Worm (Caenorhabditis elegans) whole organism, L1 larva: Measurements from ENCODE around the gene hrg-1.
A peak's percentile ranks its signal among the peaks of the same experiment; 100 is the strongest.

Source experiments
- C04F5.9 ChIP-seq: sonication (generic microtip); optimal IDR thresholded peaks from 2 replicates; lab custom pipeline; 2016; ENCODE audit warnings: missing genetic modification characterization, missing compliant biosample characterization
- C34B4.2 ChIP-seq: sonication (generic microtip); optimal IDR thresholded peaks from 2 replicates; lab custom pipeline; 2017; ENCODE audit warnings: mild to moderate bottlenecking, missing genetic modification characterization, missing compliant biosample characterization
- F16B12.6 ChIP-seq: fragments of 150-350 bp; optimal IDR thresholded peaks from 2 replicates; lab custom pipeline; 2014; ENCODE audit warnings: missing biosample characterization, missing genetic modification characterization
- alr-1 ChIP-seq: fragments of 200-800 bp; sonication (Bioruptor generic); optimal IDR thresholded peaks from 2 replicates; lab custom pipeline; 2018; ENCODE audit warnings: borderline replicate concordance, mild to moderate bottlenecking, missing genetic modification characterization, missing compliant biosample characterization
- aly-2 ChIP-seq: fragments of 150-350 bp; optimal IDR thresholded peaks from 2 replicates; lab custom pipeline; 2014; ENCODE audit warnings: missing biosample characterization, missing genetic modification characterization
- ama-1 ChIP-seq: fragments of 150-350 bp; optimal IDR thresholded peaks from 2 replicates; lab custom pipeline; 2014
- ceh-8 ChIP-seq: fragments of 200-800 bp; sonication (Bioruptor generic); optimal IDR thresholded peaks from 2 replicates; lab custom pipeline; 2018; ENCODE audit warnings: mild to moderate bottlenecking, missing genetic modification characterization, moderate library complexity, missing compliant biosample characterization
- ceh-88 ChIP-seq: fragments of 200-800 bp; sonication (Bioruptor generic); IDR thresholded peaks from 2 replicates; pipeline ENCODE4 v1.3.6; 2022; ENCODE audit warnings: missing genetic modification characterization, missing compliant biosample characterization
- ceh-90 ChIP-seq: sonication (generic microtip); optimal IDR thresholded peaks from 2 replicates; lab custom pipeline; 2016; ENCODE audit warnings: missing genetic modification characterization, missing compliant biosample characterization
- dpl-1 ChIP-seq, 3 experiments: fragments of 150-350 bp in 2 of 3; sonication (generic microtip) in 1 of 3; optimal IDR thresholded peaks; 2 replicates each; lab custom pipeline; 2014 to 2017; ENCODE audit warnings: missing biosample characterization in 3 of 3, missing genetic modification characterization in 3 of 3, missing genetic modification reagents in 3 of 3
- efl-1 ChIP-seq, 4 experiments: fragments of 150-350 bp; optimal IDR thresholded peaks in 3 of 4; peaks in 1 of 4; 1 replicate in 1 of 4; 2 replicates in 3 of 4; lab custom pipeline; 2014; ENCODE audit warnings: missing biosample characterization in 2 of 4, missing genetic modification characterization in 2 of 4, missing genetic modification reagents in 2 of 4
- egl-27 ChIP-seq, 2 experiments: fragments of 150-350 bp in 1 of 2; sonication (generic microtip); optimal IDR thresholded peaks; 3 replicates each; lab custom pipeline; 2017 to 2018; ENCODE audit warnings: missing biosample characterization in 2 of 2, missing genetic modification characterization in 2 of 2, missing genetic modification reagents in 2 of 2
- elt-2 ChIP-seq: sonication (generic microtip); optimal IDR thresholded peaks from 2 replicates; lab custom pipeline; 2016; ENCODE audit warnings: missing genetic modification characterization, mild to moderate bottlenecking, inconsistent platforms, missing compliant biosample characterization, missing genetic modification reagents
- ets-5 ChIP-seq: fragments of 200-800 bp; sonication (Bioruptor generic); IDR thresholded peaks from 2 replicates; pipeline ENCODE4 v1.3.6; 2022; ENCODE audit warnings: missing genetic modification characterization, missing compliant biosample characterization
- fkh-4 ChIP-seq: sonication (generic microtip); optimal IDR thresholded peaks from 2 replicates; lab custom pipeline; 2016; ENCODE audit warnings: missing compliant biosample characterization, missing genetic modification characterization, borderline replicate concordance
- fkh-8 ChIP-seq: sonication (generic microtip); optimal IDR thresholded peaks from 2 replicates; lab custom pipeline; 2016; ENCODE audit warnings: mild to moderate bottlenecking, missing genetic modification characterization, missing compliant biosample characterization
- grh-1 ChIP-seq: fragments of 200-800 bp; sonication (Bioruptor generic); IDR thresholded peaks from 2 replicates; pipeline ENCODE4 v1.3.6; 2022; ENCODE audit warnings: missing genetic modification reagents, missing genetic modification characterization, missing compliant biosample characterization
- hlh-17 ChIP-seq: fragments of 200-800 bp; sonication (Bioruptor generic); optimal IDR thresholded peaks from 2 replicates; lab custom pipeline; 2018; ENCODE audit warnings: missing genetic modification characterization, mild to moderate bottlenecking, missing compliant biosample characterization, moderate library complexity, borderline replicate concordance
- irx-1 ChIP-seq: sonication (generic microtip); optimal IDR thresholded peaks from 2 replicates; lab custom pipeline; 2016; ENCODE audit warnings: missing genetic modification characterization, missing compliant biosample characterization
- lin-13 ChIP-seq: fragments of 150-350 bp; optimal IDR thresholded peaks from 2 replicates; lab custom pipeline; 2014; ENCODE audit warnings: missing biosample characterization, missing genetic modification reagents, missing genetic modification characterization
- lin-14 ChIP-seq: fragments of 200-800 bp; sonication (Bioruptor generic); optimal IDR thresholded peaks from 2 replicates; lab custom pipeline; 2018; ENCODE audit warnings: mild to moderate bottlenecking, missing genetic modification characterization, moderate library complexity, missing compliant biosample characterization
- lin-15B ChIP-seq: fragments of 150-350 bp; sonication (generic microtip); optimal IDR thresholded peaks from 3 replicates; lab custom pipeline; 2014; ENCODE audit warnings: missing biosample characterization, missing genetic modification characterization
- lir-3 ChIP-seq: sonication (generic microtip); optimal IDR thresholded peaks from 2 replicates; lab custom pipeline; 2016; ENCODE audit warnings: mild to moderate bottlenecking, missing genetic modification characterization, moderate library complexity, missing compliant biosample characterization; ENCODE audit not compliant: poor library complexity
- mdl-1 ChIP-seq, 2 experiments: fragments of 150-350 bp; optimal IDR thresholded peaks; 2 replicates each; lab custom pipeline; 2014 to 2017; ENCODE audit warnings: missing biosample characterization in 2 of 2, missing genetic modification characterization in 2 of 2, inconsistent platforms in 1 of 2
- mef-2 ChIP-seq: fragments of 150-350 bp; optimal IDR thresholded peaks from 2 replicates; lab custom pipeline; 2014; ENCODE audit warnings: missing biosample characterization, missing genetic modification characterization
- mep-1 ChIP-seq: fragments of 150-350 bp; optimal IDR thresholded peaks from 2 replicates; lab custom pipeline; 2014; ENCODE audit warnings: missing biosample characterization, missing genetic modification characterization
- nhr-11 ChIP-seq: fragments of 150-350 bp; optimal IDR thresholded peaks from 2 replicates; lab custom pipeline; 2014; ENCODE audit warnings: missing biosample characterization, missing genetic modification characterization
- nhr-12 ChIP-seq: sonication (generic microtip); optimal IDR thresholded peaks from 2 replicates; lab custom pipeline; 2017; ENCODE audit warnings: missing biosample characterization, missing genetic modification characterization
- nhr-19 ChIP-seq: fragments of 200-800 bp; sonication (Bioruptor generic); conservative IDR thresholded peaks from 2 replicates; pipeline ENCODE4 v1.3.6; 2022; ENCODE audit warnings: missing genetic modification characterization, missing compliant biosample characterization
- nhr-20 ChIP-seq: sonication (generic microtip); optimal IDR thresholded peaks from 2 replicates; lab custom pipeline; 2016; ENCODE audit warnings: mild to moderate bottlenecking, missing genetic modification characterization, missing compliant biosample characterization
- nhr-28 ChIP-seq: fragments of 150-350 bp; optimal IDR thresholded peaks from 2 replicates; lab custom pipeline; 2014; ENCODE audit warnings: missing biosample characterization, missing genetic modification characterization
- nhr-47 ChIP-seq: sonication (generic microtip); optimal IDR thresholded peaks from 2 replicates; lab custom pipeline; 2016; ENCODE audit warnings: mild to moderate bottlenecking, missing genetic modification characterization, moderate library complexity, missing compliant biosample characterization
- nhr-71 ChIP-seq: sonication (generic microtip); optimal IDR thresholded peaks from 2 replicates; lab custom pipeline; 2016; ENCODE audit warnings: mild to moderate bottlenecking, missing genetic modification characterization, moderate library complexity, missing compliant biosample characterization
- nhr-76 ChIP-seq: sonication (generic microtip); optimal IDR thresholded peaks from 2 replicates; lab custom pipeline; 2017; ENCODE audit warnings: missing biosample characterization, missing genetic modification characterization
- nhr-77 ChIP-seq: fragments of 150-350 bp; optimal IDR thresholded peaks from 2 replicates; lab custom pipeline; 2014; ENCODE audit warnings: missing biosample characterization, missing genetic modification characterization
- nhr-90 ChIP-seq: sonication (generic microtip); optimal IDR thresholded peaks from 2 replicates; lab custom pipeline; 2016; ENCODE audit warnings: mild to moderate bottlenecking, missing genetic modification characterization, missing compliant biosample characterization; ENCODE audit not compliant: poor library complexity
- pax-3 ChIP-seq: fragments of 200-800 bp; sonication (Bioruptor generic); optimal IDR thresholded peaks from 2 replicates; lab custom pipeline; 2018; ENCODE audit warnings: mild to moderate bottlenecking, missing genetic modification characterization, moderate library complexity, missing compliant biosample characterization
- skn-1 ChIP-seq: fragments of 150-350 bp; optimal IDR thresholded peaks from 2 replicates; lab custom pipeline; 2014; ENCODE audit warnings: missing biosample characterization, missing genetic modification characterization
- sup-37 ChIP-seq: fragments of 200-800 bp; sonication (Bioruptor generic); optimal IDR thresholded peaks from 2 replicates; lab custom pipeline; 2018; ENCODE audit warnings: mild to moderate bottlenecking, missing genetic modification characterization, missing compliant biosample characterization
- swsn-7 ChIP-seq: sonication (generic microtip); optimal IDR thresholded peaks from 2 replicates; lab custom pipeline; 2016; ENCODE audit warnings: missing genetic modification characterization, missing compliant biosample characterization
- tbx-2 ChIP-seq: sonication (generic microtip); optimal IDR thresholded peaks from 2 replicates; lab custom pipeline; 2016; ENCODE audit warnings: missing genetic modification characterization, missing compliant biosample characterization
- unc-130 ChIP-seq: fragments of 150-350 bp; optimal IDR thresholded peaks from 2 replicates; lab custom pipeline; 2017; ENCODE audit warnings: missing biosample characterization, missing genetic modification characterization, inconsistent platforms
- unc-98 ChIP-seq: fragments of 200-800 bp; sonication (Bioruptor generic); IDR thresholded peaks from 2 replicates; pipeline ENCODE4 v1.3.6; 2022; ENCODE audit warnings: missing genetic modification characterization, missing compliant biosample characterization
- xbp-1 ChIP-seq: sonication (generic microtip); optimal IDR thresholded peaks from 2 replicates; lab custom pipeline; 2016; ENCODE audit warnings: missing genetic modification characterization, missing compliant biosample characterization

The hrg-1 gene

ce11 chrX:3994418-3994817 lies 21.6 kb downstream of the hrg-1 start (continued):
- TF ChIP-seq C34B4.2 (no peak), ceh-90 (no peak), fkh-4 (tag; lab: Kevin White, UChicago) (no peak), nhr-19 (GFP tag; lab: Robert Waterston, UW) (no peak), elt-2 (peak; percentile 4), C04F5.9 (no peak), ceh-8 (GFP tag; lab: Kevin White, UChicago) (no peak), ceh-88 (GFP tag; lab: Robert Waterston, UW) (0 out of 2 replicates have a peak, but pooled peaks have one; percentile 8), irx-1 (no peak), mep-1 (no peak), pax-3 (tag; lab: Kevin White, UChicago) (no peak), hlh-17 (GFP tag; lab: Kevin White, UChicago) (no peak)

ce11 chrX:3991652-3992051 lies 24.4 kb downstream of the hrg-1 start:
- TF ChIP-seq nhr-28 (tag; lab: Kevin White, UChicago) = no peak
- no peak for TF ChIP-seq ama-1
- TF ChIP-seq lin-13 (GFP tag; lab: Kevin White, UChicago) = no peak
- no peak for TF ChIP-seq nhr-76
- no peak for TF ChIP-seq F16B12.6 (tag; lab: Kevin White, UChicago)
- no peak for TF ChIP-seq lin-14
- no peak for TF ChIP-seq sup-37 (GFP tag; lab: Kevin White, UChicago)
- TF ChIP-seq efl-1 (optimal IDR thresholded peaks at IDR 0.05; lab: Kevin White, UChicago) = no peak
- TF ChIP-seq efl-1 (GFP tag; optimal IDR thresholded peaks at IDR 0.05 in 1 of 2; lab: Kevin White, UChicago) = no peak
- no peak for TF ChIP-seq nhr-77 (tag; lab: Kevin White, UChicago)

ce11 chrX:3990941-3991340 lies 25.1 kb downstream of the hrg-1 start:
- no peak for TF ChIP-seq grh-1 (GFP tag; lab: Robert Waterston, UW)
- no peak for TF ChIP-seq nhr-71 (tag; lab: Kevin White, UChicago)
- TF ChIP-seq lin-15B (tag; lab: Kevin White, UChicago) = no peak
- TF ChIP-seq efl-1 (optimal IDR thresholded peaks at IDR 0.05; lab: Kevin White, UChicago) = no peak
- peak in 1 of 2 experiments; percentile 34 for TF ChIP-seq efl-1 (GFP tag; optimal IDR thresholded peaks at IDR 0.05 in 1 of 2; lab: Kevin White, UChicago)
- TF ChIP-seq aly-2 (tag; lab: Kevin White, UChicago) = no peak
- no peak for TF ChIP-seq dpl-1 (GFP tag; optimal IDR thresholded peaks at IDR 0.05; lab: Kevin White, UChicago)
- TF ChIP-seq nhr-47 (tag; lab: Kevin White, UChicago) = no peak

- TF ChIP-seq F16B12.6 (tag; lab: Kevin White, UChicago) (no peak), dpl-1 (GFP tag; optimal IDR thresholded peaks at IDR 0.05; lab: Kevin White, UChicago) (no peak), mef-2 (tag; lab: Kevin White, UChicago) (no peak), egl-27 (tag; optimal IDR thresholded peaks at IDR 0.05; lab: Kevin White, UChicago) (no peak), efl-1 (optimal IDR thresholded peaks at IDR 0.05; lab: Kevin White, UChicago) (no peak), efl-1 (GFP tag; optimal IDR thresholded peaks at IDR 0.05 in 1 of 2; lab: Kevin White, UChicago) (no peak), nhr-12 (tag; lab: Kevin White, UChicago) (no peak), nhr-90 (no peak), mep-1 (no peak), lin-14 (peak; percentile 44), nhr-76 (no peak), lir-3 (tag; lab: Kevin White, UChicago) (no peak), nhr-77 (tag; lab: Kevin White, UChicago) (peak; percentile 8), xbp-1 (tag; lab: Kevin White, UChicago) (no peak), alr-1 (no peak), ama-1 (no peak), pax-3 (tag; lab: Kevin White, UChicago) (no peak), nhr-20 (tag; lab: Kevin White, UChicago) (peak; percentile 11), lin-13 (GFP tag; lab: Kevin White, UChicago) (no peak), nhr-71 (tag; lab: Kevin White, UChicago) (peak; percentile 1), unc-130 (no peak), mdl-1 (tag; optimal IDR thresholded peaks at IDR 0.05; lab: Kevin White, UChicago) (peak in 1 of 2 experiments; percentile 3), nhr-11 (tag; lab: Kevin White, UChicago) (no peak), ets-5 (GFP tag; lab: Robert Waterston, UW) (no peak), tbx-2 (tag; lab: Kevin White, UChicago) (peak; percentile 25), fkh-8 (no peak), swsn-7 (tag; lab: Kevin White, UChicago) (no peak), skn-1 (tag; lab: Kevin White, UChicago) (peak; percentile 16), unc-98 (GFP tag; lab: Robert Waterston, UW) (no peak)
- TF ChIP-seq, all 84 proteins: peak for 7
Measured at ce11 chrX:3990495-3990894, 25.5 kb downstream of the hrg-1 start.
